Worm (Caenorhabditis elegans) whole organism, young adult: Measurements from ENCODE around the gene col-72.

ENCODE experiments used
- B0019.2 ChIP-seq: fragments of 200-800 bp; sonication (Bioruptor generic); conservative IDR thresholded peaks from 2 replicates; pipeline ENCODE4 v1.3.6; 2022; ENCODE audit warnings: missing genetic modification reagents, missing genetic modification characterization, missing compliant biosample characterization
- C06A6.2 ChIP-seq: fragments of 200-800 bp; sonication (Bioruptor generic); conservative IDR thresholded peaks from 2 replicates; pipeline ENCODE4 v1.3.6; 2022; ENCODE audit warnings: missing genetic modification characterization, missing compliant biosample characterization
- C17E4.6 ChIP-seq: fragments of 200-800 bp; sonication (Bioruptor generic); IDR thresholded peaks from 2 replicates; pipeline ENCODE4 v1.3.6; 2022; ENCODE audit warnings: missing genetic modification reagents, missing genetic modification characterization, missing compliant biosample characterization
- F10E7.11 ChIP-seq: sonication (generic microtip); optimal IDR thresholded peaks from 2 replicates; lab custom pipeline; 2017; ENCODE audit warnings: mild to moderate bottlenecking, missing genetic modification characterization, moderate library complexity, missing compliant biosample characterization
- F22D6.2 ChIP-seq: sonication (generic microtip); optimal IDR thresholded peaks from 2 replicates; lab custom pipeline; 2016; ENCODE audit warnings: mild to moderate bottlenecking, missing genetic modification characterization, missing compliant biosample characterization
- F37B4.10 ChIP-seq: fragments of 200-800 bp; sonication (Bioruptor generic); IDR thresholded peaks from 2 replicates; pipeline ENCODE4 v1.3.6; 2022; ENCODE audit warnings: missing genetic modification characterization, missing compliant biosample characterization
- F39B2.1 ChIP-seq: fragments of 200-800 bp; sonication (Bioruptor generic); IDR thresholded peaks from 2 replicates; pipeline ENCODE4 v1.3.6; 2022; ENCODE audit warnings: missing genetic modification reagents, missing genetic modification characterization, missing compliant biosample characterization
- F52B5.7 ChIP-seq: sonication (generic microtip); optimal IDR thresholded peaks from 2 replicates; lab custom pipeline; 2016; ENCODE audit warnings: mild to moderate bottlenecking, missing genetic modification characterization, missing compliant biosample characterization
- T26A5.8 ChIP-seq: sonication (generic microtip); optimal IDR thresholded peaks from 2 replicates; lab custom pipeline; 2016; ENCODE audit warnings: missing genetic modification characterization, missing compliant biosample characterization
- Y53F4B.3 ChIP-seq: fragments of 200-800 bp; sonication (Bioruptor generic); IDR thresholded peaks from 2 replicates; pipeline ENCODE4 v1.3.6; 2022; ENCODE audit warnings: missing genetic modification reagents, missing genetic modification characterization, missing compliant biosample characterization
- Y53G8AR.9 ChIP-seq: fragments of 200-800 bp; sonication (Bioruptor generic); conservative IDR thresholded peaks from 2 replicates; pipeline ENCODE4 v1.3.6; 2022; ENCODE audit warnings: missing genetic modification reagents, missing genetic modification characterization, missing compliant biosample characterization
- Y95B8A.8 ChIP-seq: fragments of 200-800 bp; sonication (Bioruptor generic); IDR thresholded peaks from 2 replicates; pipeline ENCODE4 v1.3.6; 2022; ENCODE audit warnings: missing genetic modification reagents, missing genetic modification characterization, missing compliant biosample characterization
- aptf-2 ChIP-seq: fragments of 200-800 bp; sonication (Bioruptor generic); conservative IDR thresholded peaks from 2 replicates; pipeline ENCODE4 v1.3.6; 2022; ENCODE audit warnings: missing genetic modification reagents, missing genetic modification characterization, missing compliant biosample characterization
- aptf-3 ChIP-seq: fragments of 200-800 bp; sonication (Bioruptor generic); IDR thresholded peaks from 2 replicates; pipeline ENCODE4 v1.3.6; 2022; ENCODE audit warnings: missing genetic modification characterization, missing compliant biosample characterization
- attf-6 ChIP-seq: fragments of 200-800 bp; sonication (Bioruptor generic); IDR thresholded peaks from 2 replicates; pipeline ENCODE4 v1.3.6; 2022; ENCODE audit warnings: missing genetic modification reagents, missing genetic modification characterization, missing compliant biosample characterization
- bed-1 ChIP-seq: fragments of 200-800 bp; sonication (Bioruptor generic); IDR thresholded peaks from 2 replicates; pipeline ENCODE4 v1.3.6; 2022; ENCODE audit warnings: missing genetic modification reagents, missing genetic modification characterization, missing compliant biosample characterization
- ccch-3 ChIP-seq: fragments of 200-800 bp; sonication (Bioruptor generic); optimal IDR thresholded peaks from 2 replicates; lab custom pipeline; 2018; ENCODE audit warnings: mild to moderate bottlenecking, missing genetic modification characterization, missing compliant biosample characterization
- cebp-2 ChIP-seq: fragments of 200-800 bp; sonication (Bioruptor generic); IDR thresholded peaks from 2 replicates; pipeline ENCODE4 v1.3.6; 2022; ENCODE audit warnings: missing genetic modification characterization, missing compliant biosample characterization
- ceh-27 ChIP-seq: fragments of 200-800 bp; sonication (Bioruptor generic); optimal IDR thresholded peaks from 2 replicates; lab custom pipeline; 2018; ENCODE audit warnings: mild to moderate bottlenecking, missing genetic modification characterization, moderate library complexity, missing compliant biosample characterization
- ceh-40 ChIP-seq: fragments of 200-800 bp; sonication (Bioruptor generic); IDR thresholded peaks from 2 replicates; pipeline ENCODE4 v1.3.6; 2022; ENCODE audit warnings: missing genetic modification characterization, missing compliant biosample characterization
- chd-7 ChIP-seq: sonication (generic microtip); optimal IDR thresholded peaks from 2 replicates; lab custom pipeline; 2016; ENCODE audit warnings: mild to moderate bottlenecking, missing genetic modification characterization, moderate library complexity, missing compliant biosample characterization
- dpff-1 ChIP-seq: sonication (generic microtip); optimal IDR thresholded peaks from 2 replicates; lab custom pipeline; 2017; ENCODE audit warnings: mild to moderate bottlenecking, missing genetic modification characterization, missing compliant biosample characterization
- dpl-1 ChIP-seq: fragments of 150-350 bp; optimal IDR thresholded peaks from 2 replicates; lab custom pipeline; 2014; ENCODE audit warnings: missing biosample characterization, missing genetic modification reagents, missing genetic modification characterization
- egl-44 ChIP-seq: fragments of 200-800 bp; sonication (Bioruptor generic); IDR thresholded peaks from 2 replicates; pipeline ENCODE4 v1.3.6; 2022; ENCODE audit warnings: missing genetic modification reagents, missing genetic modification characterization, missing compliant biosample characterization
- ets-4 ChIP-seq: fragments of 200-800 bp; sonication (Bioruptor generic); optimal IDR thresholded peaks from 2 replicates; lab custom pipeline; 2018; ENCODE audit warnings: mild to moderate bottlenecking, missing genetic modification characterization, missing compliant biosample characterization
- him-1 ChIP-seq: sonication (generic microtip); optimal IDR thresholded peaks from 2 replicates; lab custom pipeline; 2016; ENCODE audit warnings: missing genotype, missing genetic modification reagents, missing genetic modification characterization, missing compliant biosample characterization
- hlh-26 ChIP-seq: fragments of 200-800 bp; sonication (Bioruptor generic); conservative IDR thresholded peaks from 2 replicates; pipeline ENCODE4 v1.3.6; 2022; ENCODE audit warnings: missing genetic modification reagents, missing genetic modification characterization, missing compliant biosample characterization
- lag-1 ChIP-seq: fragments of 200-800 bp; sonication (Bioruptor generic); IDR thresholded peaks from 2 replicates; pipeline ENCODE4 v1.3.6; 2022; ENCODE audit warnings: missing genetic modification reagents, missing genetic modification characterization, missing compliant biosample characterization
- lin-35 ChIP-seq, 3 experiments: fragments of 150-350 bp in 2 of 3; sonication (generic microtip) in 1 of 3; optimal IDR thresholded peaks; 2 replicates each; lab custom pipeline; 2014 to 2018; ENCODE audit warnings: missing biosample characterization in 3 of 3, missing genetic modification characterization in 3 of 3, missing genetic modification reagents in 3 of 3
- lin-54 ChIP-seq: fragments of 200-800 bp; sonication (Bioruptor generic); optimal IDR thresholded peaks from 2 replicates; lab custom pipeline; 2018; ENCODE audit warnings: mild to moderate bottlenecking, missing genetic modification characterization, missing compliant biosample characterization
- lsl-1 ChIP-seq: fragments of 200-800 bp; sonication (Bioruptor generic); optimal IDR thresholded peaks from 2 replicates; lab custom pipeline; 2018; ENCODE audit warnings: mild to moderate bottlenecking, missing genetic modification characterization, moderate library complexity, missing compliant biosample characterization
- madf-10 ChIP-seq: sonication (generic microtip); optimal IDR thresholded peaks from 2 replicates; lab custom pipeline; 2016; ENCODE audit warnings: mild to moderate bottlenecking, missing genetic modification characterization, missing compliant biosample characterization
- madf-3 ChIP-seq: fragments of 200-800 bp; sonication (Bioruptor generic); IDR thresholded peaks from 2 replicates; pipeline ENCODE4 v1.3.6; 2022; ENCODE audit warnings: missing genetic modification reagents, missing genetic modification characterization, missing compliant biosample characterization
- madf-8 ChIP-seq: fragments of 200-800 bp; sonication (Bioruptor generic); conservative IDR thresholded peaks from 2 replicates; pipeline ENCODE4 v1.3.6; 2022; ENCODE audit warnings: missing genetic modification reagents, missing genetic modification characterization, missing compliant biosample characterization
- mcd-1 ChIP-seq: fragments of 200-800 bp; sonication (Bioruptor generic); IDR thresholded peaks from 2 replicates; pipeline ENCODE4 v1.3.6; 2022; ENCODE audit warnings: missing genetic modification reagents, missing genetic modification characterization, missing compliant biosample characterization
- mxl-1 ChIP-seq: sonication (generic microtip); optimal IDR thresholded peaks from 2 replicates; lab custom pipeline; 2016; ENCODE audit warnings: missing genetic modification characterization, missing compliant biosample characterization
- nfyb-1 ChIP-seq: fragments of 200-800 bp; sonication (Bioruptor generic); IDR thresholded peaks from 2 replicates; pipeline ENCODE4 v1.3.6; 2022; ENCODE audit warnings: missing genetic modification reagents, missing genetic modification characterization, missing compliant biosample characterization
- nhr-179 ChIP-seq: sonication (generic microtip); optimal IDR thresholded peaks from 2 replicates; lab custom pipeline; 2016; ENCODE audit warnings: mild to moderate bottlenecking, missing genetic modification characterization, missing compliant biosample characterization
- nhr-27 ChIP-seq: fragments of 200-800 bp; sonication (Bioruptor generic); optimal IDR thresholded peaks from 2 replicates; lab custom pipeline; 2018; ENCODE audit warnings: mild to moderate bottlenecking, missing genetic modification characterization, moderate library complexity, missing compliant biosample characterization
- pbrm-1 ChIP-seq: fragments of 200-800 bp; sonication (Bioruptor generic); IDR thresholded peaks from 2 replicates; pipeline ENCODE4 v1.3.6; 2022; ENCODE audit warnings: missing genetic modification reagents, missing genetic modification characterization, missing compliant biosample characterization
- rec-8 ChIP-seq, 2 experiments: sonication (generic microtip); optimal IDR thresholded peaks; 2 replicates each; lab custom pipeline; 2016; ENCODE audit warnings: mild to moderate bottlenecking in 2 of 2, missing genetic modification characterization in 2 of 2, missing genetic modification reagents in 2 of 2, missing genotype in 2 of 2, missing biosample characterization in 1 of 2, missing compliant biosample characterization in 1 of 2, moderate library complexity in 1 of 2
- sdz-38 ChIP-seq: sonication (generic microtip); optimal IDR thresholded peaks from 2 replicates; lab custom pipeline; 2016; ENCODE audit warnings: missing genotype, missing genetic modification characterization, missing compliant biosample characterization
- sptf-2 ChIP-seq: fragments of 200-800 bp; sonication (Bioruptor generic); optimal IDR thresholded peaks from 2 replicates; lab custom pipeline; 2018; ENCODE audit warnings: mild to moderate bottlenecking, missing genetic modification characterization, missing compliant biosample characterization
- tbx-9 ChIP-seq: sonication (generic microtip); optimal IDR thresholded peaks from 2 replicates; lab custom pipeline; 2016; ENCODE audit warnings: borderline replicate concordance, missing genetic modification characterization, inconsistent platforms, missing compliant biosample characterization
- tlf-1 ChIP-seq: fragments of 200-800 bp; sonication (Bioruptor generic); optimal IDR thresholded peaks from 2 replicates; lab custom pipeline; 2018; ENCODE audit warnings: mild to moderate bottlenecking, missing genetic modification characterization, missing compliant biosample characterization
- zfh-2 ChIP-seq: fragments of 200-800 bp; sonication (Bioruptor generic); conservative IDR thresholded peaks from 2 replicates; pipeline ENCODE4 v1.3.6; 2022; ENCODE audit warnings: missing genetic modification reagents, missing genetic modification characterization, missing compliant biosample characterization
- ztf-22 ChIP-seq: fragments of 200-800 bp; sonication (Bioruptor generic); optimal IDR thresholded peaks from 2 replicates; lab custom pipeline; 2018; ENCODE audit warnings: mild to moderate bottlenecking, missing genetic modification characterization, moderate library complexity, missing compliant biosample characterization
- ztf-25 ChIP-seq: fragments of 200-800 bp; sonication (Bioruptor generic); IDR thresholded peaks from 2 replicates; pipeline ENCODE4 v1.3.6; 2022; ENCODE audit warnings: missing genetic modification reagents, missing genetic modification characterization, missing compliant biosample characterization

Gene col-72

ce11 chrII:3518961-3519544, 4.9 kb downstream of the col-72 start, which contains the start of gene clec-126 (continued):
- TF ChIP-seq attf-6 (GFP tag; lab: Robert Waterston, UW) = no peak
- TF ChIP-seq lin-35 (GFP tag; optimal IDR thresholded peaks at IDR 0.05; lab: Kevin White, UChicago) = peak in 1 of 3 experiments; percentile 58
- TF ChIP-seq T26A5.8 = no peak
- TF ChIP-seq ztf-25 (GFP tag; lab: Robert Waterston, UW) = no peak
- TF ChIP-seq him-1 (tag; lab: Kevin White, UChicago) = peak; percentile 87
- TF ChIP-seq F39B2.1 (GFP tag; lab: Robert Waterston, UW) = no peak
- TF ChIP-seq aptf-3 = no peak
- TF ChIP-seq lsl-1 (GFP tag; lab: Kevin White, UChicago) = peak; percentile 66
- TF ChIP-seq madf-3 (GFP tag; lab: Robert Waterston, UW) = peak; percentile 16; the same call in 1 of the 2 replicates
- peak; percentile 59 for TF ChIP-seq chd-7
- no peak for TF ChIP-seq hlh-26 (GFP tag; lab: Robert Waterston, UW)
- no peak for TF ChIP-seq sdz-38
- peak; percentile 87 for TF ChIP-seq madf-10
- TF ChIP-seq nhr-27 = no peak
- peak; percentile 31 for TF ChIP-seq dpl-1
- peak; percentile 78 for TF ChIP-seq mxl-1 (tag; lab: Kevin White, UChicago)
- TF ChIP-seq F10E7.11 (tag; lab: Kevin White, UChicago) = no peak
- 0 out of 2 replicates have a peak, but pooled peaks have one; percentile 21 for TF ChIP-seq Y95B8A.8
- peak; percentile 66 to 75 for TF ChIP-seq rec-8 (tag; optimal IDR thresholded peaks at IDR 0.05; lab: Kevin White, UChicago)
- peak; percentile 56 for TF ChIP-seq ztf-22
- TF ChIP-seq C17E4.6 = 0 out of 2 replicates have a peak, but pooled peaks have one; percentile 16
- TF ChIP-seq lag-1 (GFP tag; lab: Robert Waterston, UW) = no peak
- no peak for TF ChIP-seq tbx-9 (tag; lab: Kevin White, UChicago)
- peak; percentile 51 for TF ChIP-seq F52B5.7 (tag; lab: Kevin White, UChicago)
- peak; percentile 50 for TF ChIP-seq ccch-3
- TF ChIP-seq cebp-2 = no peak
- peak; percentile 59; the same call in 1 of the 2 replicates for TF ChIP-seq Y53G8AR.9 (GFP tag; lab: Robert Waterston, UW)
- TF ChIP-seq zfh-2 (GFP tag; lab: Robert Waterston, UW) = peak; percentile 50; the same call in 1 of the 2 replicates
- peak; percentile 45 for TF ChIP-seq ceh-27
- TF ChIP-seq sptf-2 = peak; percentile 28
- peak; percentile 77 for TF ChIP-seq tlf-1 (GFP tag; lab: Kevin White, UChicago)
- 0 out of 2 replicates have a peak, but pooled peaks have one; percentile 6 for TF ChIP-seq B0019.2 (GFP tag; lab: Robert Waterston, UW)
- peak; percentile 50; the same call in 1 of the 2 replicates for TF ChIP-seq C06A6.2 (GFP tag; lab: Robert Waterston, UW)
- peak; percentile 75 for TF ChIP-seq lin-54 (GFP tag; lab: Kevin White, UChicago)
- no peak for TF ChIP-seq ceh-40 (GFP tag; lab: Robert Waterston, UW)
- 0 out of 2 replicates have a peak, but pooled peaks have one; percentile 10 for TF ChIP-seq F37B4.10 (GFP tag; lab: Robert Waterston, UW)
- TF ChIP-seq nhr-179 (tag; lab: Kevin White, UChicago) = peak; percentile 53
- no peak for TF ChIP-seq bed-1 (GFP tag; lab: Robert Waterston, UW)
- TF ChIP-seq Y53F4B.3 (GFP tag; lab: Robert Waterston, UW) = no peak
- TF ChIP-seq ets-4 (GFP tag; lab: Kevin White, UChicago) = peak; percentile 12
- TF ChIP-seq pbrm-1 (GFP tag; lab: Robert Waterston, UW) = peak; percentile 79
- no peak for TF ChIP-seq aptf-2
- peak; percentile 89 for TF ChIP-seq nfyb-1 (GFP tag; lab: Robert Waterston, UW)
- TF ChIP-seq mcd-1 (GFP tag; lab: Robert Waterston, UW) = peak; percentile 84
- TF ChIP-seq dpff-1 = no peak
- 0 out of 2 replicates have a peak, but pooled peaks have one; percentile 11 for TF ChIP-seq madf-8
- TF ChIP-seq F22D6.2 (tag; lab: Kevin White, UChicago) = peak; percentile 72
- peak; percentile 73 for TF ChIP-seq egl-44 (GFP tag; lab: Robert Waterston, UW)
